Fruit fly (Drosophila melanogaster) whole organism: ENCODE data around the gene CG5321.

Experiments
- CG8478 ChIP-seq: fragments of >200 bp; optimal IDR thresholded peaks from 2 replicates; lab custom pipeline; 2018; ENCODE audit warnings: inconsistent platforms
- Dll ChIP-seq: fragments of >200 bp; optimal IDR thresholded peaks from 2 replicates; lab custom pipeline; 2017
- EcR ChIP-seq, 2 experiments: fragments of >200 bp; optimal IDR thresholded peaks; 2 replicates each; lab custom pipeline; 2017; ENCODE audit warnings: missing biosample characterization in 2 of 2, missing genetic modification characterization in 2 of 2, missing genetic modification reagents in 2 of 2
- pan ChIP-seq: fragments of >200 bp; optimal IDR thresholded peaks from 2 replicates; lab custom pipeline; 2017
- psq ChIP-seq: fragments of >200 bp; optimal IDR thresholded peaks from 2 replicates; lab custom pipeline; 2017
- usp ChIP-seq: fragments of >200 bp; optimal IDR thresholded peaks from 2 replicates; lab custom pipeline; 2017; ENCODE audit warnings: missing biosample characterization, missing genetic modification characterization, mixed read lengths

Gene CG5321

DNA sequence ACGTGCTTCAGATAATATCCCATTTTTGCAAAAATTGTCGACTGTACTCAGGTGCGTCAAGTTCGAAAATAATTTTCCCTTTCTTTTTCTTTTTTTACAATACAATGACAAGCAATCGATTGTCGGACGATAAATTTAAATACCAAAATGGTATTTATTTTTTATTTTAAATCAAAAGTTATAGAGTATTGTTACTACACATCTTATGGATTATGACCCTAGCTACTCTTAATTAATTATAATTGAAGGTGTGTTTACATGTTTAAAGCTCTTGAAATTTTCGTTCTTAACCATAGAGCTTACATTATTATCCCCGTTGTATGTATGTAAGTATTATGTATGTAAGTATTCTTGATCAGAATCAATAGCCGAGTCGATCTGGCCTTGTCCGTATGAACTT, 39.5 kb downstream of the CG5321 start, which contains the start of gene hog:
TSS of gene hog (minus strand) at position 101 of the 400 bp plus-strand sequence.
- TF ChIP-seq EcR (GFP tag; optimal IDR thresholded peaks at IDR 0.05; lab: Kevin White, UChicago) (no peak), usp (GFP tag; lab: Kevin White, UChicago) (no peak), Dll (lab: Kevin White, UChicago) (no peak), psq (lab: Kevin White, UChicago) (no peak), pan (lab: Kevin White, UChicago) (no peak), CG8478 (no peak)

dm6 chrX:14725084-14725483, 45.7 kb downstream of the CG5321 start:
- no peak for TF ChIP-seq CG8478
- no peak for TF ChIP-seq usp (GFP tag; lab: Kevin White, UChicago)
- TF ChIP-seq Dll (lab: Kevin White, UChicago), result no peak
- TF ChIP-seq pan (lab: Kevin White, UChicago), result no peak
- no peak for TF ChIP-seq psq (lab: Kevin White, UChicago)
- no peak for TF ChIP-seq EcR (GFP tag; optimal IDR thresholded peaks at IDR 0.05; lab: Kevin White, UChicago)

- TF ChIP-seq Dll (lab: Kevin White, UChicago) (no peak), psq (lab: Kevin White, UChicago) (no peak), usp (GFP tag; lab: Kevin White, UChicago) (no peak), EcR (GFP tag; optimal IDR thresholded peaks at IDR 0.05; lab: Kevin White, UChicago) (no peak), pan (lab: Kevin White, UChicago) (no peak), CG8478 (no peak)
Observed at dm6 chrX:14727580-14727979, 48.2 kb downstream of the CG5321 start.
